Worm (Caenorhabditis elegans) whole organism, L2 larva: Measurements from ENCODE around the gene sdz-5.

Source experiments
- R02D3.7 ChIP-seq: fragments of 150-350 bp; optimal IDR thresholded peaks from 2 replicates; lab custom pipeline; 2014; ENCODE audit warnings: missing biosample characterization, missing genetic modification characterization
- alr-1 ChIP-seq: fragments of 150-350 bp; optimal IDR thresholded peaks from 2 replicates; lab custom pipeline; 2014; ENCODE audit warnings: missing biosample characterization, missing genetic modification characterization
- aly-2 ChIP-seq: fragments of 150-350 bp; optimal IDR thresholded peaks from 2 replicates; lab custom pipeline; 2014; ENCODE audit warnings: missing biosample characterization, missing genetic modification characterization
- ceh-82 ChIP-seq: fragments of 150-350 bp; optimal IDR thresholded peaks from 2 replicates; lab custom pipeline; 2014; ENCODE audit warnings: missing biosample characterization, missing genetic modification characterization
- dmd-4 ChIP-seq: sonication (generic microtip); optimal IDR thresholded peaks from 2 replicates; lab custom pipeline; 2017; ENCODE audit warnings: missing biosample characterization, missing genetic modification characterization
- mbf-1 ChIP-seq: sonication (generic microtip); optimal IDR thresholded peaks from 2 replicates; lab custom pipeline; 2017; ENCODE audit warnings: missing biosample characterization, missing genetic modification characterization
- nhr-11 ChIP-seq: fragments of 150-350 bp; optimal IDR thresholded peaks from 2 replicates; lab custom pipeline; 2014; ENCODE audit warnings: missing biosample characterization, missing genetic modification characterization
- nhr-25 ChIP-seq: fragments of 150-350 bp; sonication (generic microtip); optimal IDR thresholded peaks from 3 replicates; lab custom pipeline; 2014; ENCODE audit warnings: missing biosample characterization, missing genetic modification characterization
- nhr-6 ChIP-seq: fragments of 150-350 bp; optimal IDR thresholded peaks from 2 replicates; lab custom pipeline; 2014; ENCODE audit warnings: missing biosample characterization, missing genetic modification characterization
- sma-3 ChIP-seq: sonication (generic microtip); optimal IDR thresholded peaks from 2 replicates; lab custom pipeline; 2016; ENCODE audit warnings: missing genetic modification reagents, missing genetic modification characterization, missing compliant biosample characterization
- snpc-4 ChIP-seq: fragments of 150-350 bp; optimal IDR thresholded peaks from 2 replicates; lab custom pipeline; 2014; ENCODE audit warnings: missing biosample characterization, missing genetic modification characterization
- unc-39 ChIP-seq: fragments of 150-350 bp; optimal IDR thresholded peaks from 2 replicates; lab custom pipeline; 2014; ENCODE audit warnings: missing biosample characterization, missing genetic modification characterization
- ztf-11 ChIP-seq: sonication (generic microtip); optimal IDR thresholded peaks from 2 replicates; lab custom pipeline; 2017; ENCODE audit warnings: missing biosample characterization, missing genetic modification characterization

DNA sequence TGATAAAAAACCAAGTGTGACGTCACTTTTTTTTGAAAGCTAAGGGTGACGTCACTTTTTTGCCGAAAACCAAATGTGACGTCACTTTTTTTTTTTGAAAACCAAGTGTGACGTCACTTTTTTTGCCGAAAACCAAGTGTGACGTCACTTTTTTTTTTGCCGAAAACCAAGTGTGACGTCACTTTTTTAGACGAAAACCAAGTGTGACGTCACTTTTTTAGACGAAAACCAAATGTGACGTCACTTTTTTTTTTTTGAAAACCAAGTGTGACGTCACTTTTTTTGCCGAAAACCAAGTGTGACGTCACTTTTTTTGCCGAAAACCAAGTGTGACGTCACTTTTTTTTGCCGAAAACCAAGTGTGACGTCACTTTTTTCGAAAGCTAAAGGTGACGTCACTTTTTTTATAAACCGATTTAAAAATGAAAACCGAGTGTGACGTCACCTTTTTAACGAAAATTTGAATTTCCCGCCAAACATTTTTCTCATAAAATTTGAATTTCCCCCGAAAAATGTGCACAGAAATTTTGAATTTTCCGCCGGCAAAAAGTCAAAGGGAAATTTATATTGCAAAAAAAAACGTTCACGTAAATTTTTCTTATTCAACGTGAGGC, 10.6 kb upstream of the sdz-5 start:
- TF ChIP-seq ceh-82 (tag; lab: Kevin White, UChicago) (no peak), nhr-6 (tag; lab: Kevin White, UChicago) (no peak), alr-1 (tag; lab: Kevin White, UChicago) (no peak), mbf-1 (tag; lab: Kevin White, UChicago) (no peak), dmd-4 (tag; lab: Kevin White, UChicago) (no peak), nhr-25 (no peak), snpc-4 (tag; lab: Kevin White, UChicago) (no peak), sma-3 (GFP tag; lab: Kevin White, UChicago) (no peak), aly-2 (tag; lab: Kevin White, UChicago) (no peak), ztf-11 (tag; lab: Kevin White, UChicago) (no peak), unc-39 (no peak), R02D3.7 (tag; lab: Kevin White, UChicago) (no peak), nhr-11 (tag; lab: Kevin White, UChicago) (no peak)
